Worm (Caenorhabditis elegans) whole organism, L1 larva: ENCODE data around the gene Y46G5A.18.

Source experiments
- C04F5.9 ChIP-seq: sonication (generic microtip); optimal IDR thresholded peaks from 2 replicates; lab custom pipeline; 2016; ENCODE audit warnings: missing genetic modification characterization, missing compliant biosample characterization
- C16A3.4 ChIP-seq: fragments of 150-350 bp; optimal IDR thresholded peaks from 2 replicates; lab custom pipeline; 2014; ENCODE audit warnings: missing biosample characterization, missing genetic modification characterization
- Y116A8C.19 ChIP-seq: sonication (generic microtip); optimal IDR thresholded peaks from 2 replicates; lab custom pipeline; 2016; ENCODE audit warnings: missing compliant biosample characterization, missing genetic modification characterization, borderline replicate concordance
- aly-2 ChIP-seq: fragments of 150-350 bp; optimal IDR thresholded peaks from 2 replicates; lab custom pipeline; 2014; ENCODE audit warnings: missing biosample characterization, missing genetic modification characterization
- ama-1 ChIP-seq: fragments of 150-350 bp; optimal IDR thresholded peaks from 2 replicates; lab custom pipeline; 2014
- blmp-1 ChIP-seq: fragments of 150-350 bp; optimal IDR thresholded peaks from 2 replicates; lab custom pipeline; 2014; ENCODE audit warnings: missing biosample characterization, missing genetic modification characterization
- ceh-63 ChIP-seq: fragments of 200-800 bp; sonication (Bioruptor generic); optimal IDR thresholded peaks from 2 replicates; lab custom pipeline; 2018; ENCODE audit warnings: mild to moderate bottlenecking, missing genetic modification characterization, missing compliant biosample characterization
- ceh-82 ChIP-seq, 3 experiments: fragments of 150-350 bp in 1 of 3; sonication (generic microtip) in 2 of 3; optimal IDR thresholded peaks; 2 replicates each; lab custom pipeline; 2014 to 2017; ENCODE audit warnings: missing biosample characterization in 3 of 3, missing genetic modification characterization in 3 of 3
- ceh-90 ChIP-seq: sonication (generic microtip); optimal IDR thresholded peaks from 2 replicates; lab custom pipeline; 2016; ENCODE audit warnings: missing genetic modification characterization, missing compliant biosample characterization
- dsc-1 ChIP-seq: sonication (generic microtip); optimal IDR thresholded peaks from 2 replicates; lab custom pipeline; 2016; ENCODE audit warnings: mild to moderate bottlenecking, missing genetic modification characterization, missing compliant biosample characterization
- efl-3 ChIP-seq: fragments of 200-800 bp; sonication (Bioruptor generic); optimal IDR thresholded peaks from 2 replicates; lab custom pipeline; 2018; ENCODE audit warnings: mild to moderate bottlenecking, missing genetic modification characterization, missing compliant biosample characterization
- egl-27 ChIP-seq, 2 experiments: fragments of 150-350 bp in 1 of 2; sonication (generic microtip); optimal IDR thresholded peaks; 3 replicates each; lab custom pipeline; 2017 to 2018; ENCODE audit warnings: missing biosample characterization in 2 of 2, missing genetic modification characterization in 2 of 2, missing genetic modification reagents in 2 of 2
- elt-2 ChIP-seq: sonication (generic microtip); optimal IDR thresholded peaks from 2 replicates; lab custom pipeline; 2016; ENCODE audit warnings: missing genetic modification characterization, mild to moderate bottlenecking, inconsistent platforms, missing compliant biosample characterization, missing genetic modification reagents
- elt-3 ChIP-seq, 6 experiments: fragments of 150-350 bp in 1 of 6; sonication (generic microtip); optimal IDR thresholded peaks; 2 replicates each; lab custom pipeline; 2017 to 2018; ENCODE audit warnings: missing biosample characterization in 6 of 6, missing genetic modification characterization in 6 of 6, inconsistent platforms in 1 of 6
- ets-5 ChIP-seq: fragments of 200-800 bp; sonication (Bioruptor generic); IDR thresholded peaks from 2 replicates; pipeline ENCODE4 v1.3.6; 2022; ENCODE audit warnings: missing genetic modification characterization, missing compliant biosample characterization
- fkh-10 ChIP-seq: sonication (generic microtip); optimal IDR thresholded peaks from 2 replicates; lab custom pipeline; 2017; ENCODE audit warnings: missing biosample characterization, missing genetic modification reagents, missing genetic modification characterization
- fkh-8 ChIP-seq: sonication (generic microtip); optimal IDR thresholded peaks from 2 replicates; lab custom pipeline; 2016; ENCODE audit warnings: mild to moderate bottlenecking, missing genetic modification characterization, missing compliant biosample characterization
- isw-1 ChIP-seq: fragments of 200-800 bp; sonication (Bioruptor generic); IDR thresholded peaks from 2 replicates; pipeline ENCODE4 v1.3.6; 2022; ENCODE audit warnings: missing genetic modification characterization, missing compliant biosample characterization
- jun-1 ChIP-seq: fragments of 150-350 bp; optimal IDR thresholded peaks from 2 replicates; lab custom pipeline; 2014; ENCODE audit warnings: missing biosample characterization, missing genetic modification reagents, missing genetic modification characterization
- lin-13 ChIP-seq: fragments of 150-350 bp; optimal IDR thresholded peaks from 2 replicates; lab custom pipeline; 2014; ENCODE audit warnings: missing biosample characterization, missing genetic modification reagents, missing genetic modification characterization
- mef-2 ChIP-seq: fragments of 150-350 bp; optimal IDR thresholded peaks from 2 replicates; lab custom pipeline; 2014; ENCODE audit warnings: missing biosample characterization, missing genetic modification characterization
- nhr-20 ChIP-seq: sonication (generic microtip); optimal IDR thresholded peaks from 2 replicates; lab custom pipeline; 2016; ENCODE audit warnings: mild to moderate bottlenecking, missing genetic modification characterization, missing compliant biosample characterization
- nhr-28 ChIP-seq: fragments of 150-350 bp; optimal IDR thresholded peaks from 2 replicates; lab custom pipeline; 2014; ENCODE audit warnings: missing biosample characterization, missing genetic modification characterization
- nhr-71 ChIP-seq: sonication (generic microtip); optimal IDR thresholded peaks from 2 replicates; lab custom pipeline; 2016; ENCODE audit warnings: mild to moderate bottlenecking, missing genetic modification characterization, moderate library complexity, missing compliant biosample characterization
- nhr-77 ChIP-seq: fragments of 150-350 bp; optimal IDR thresholded peaks from 2 replicates; lab custom pipeline; 2014; ENCODE audit warnings: missing biosample characterization, missing genetic modification characterization
- nhr-84 ChIP-seq: sonication (generic microtip); optimal IDR thresholded peaks from 2 replicates; lab custom pipeline; 2017; ENCODE audit warnings: missing biosample characterization, missing genetic modification characterization
- nhr-85 ChIP-seq: sonication (generic microtip); peaks from one replicate; lab custom pipeline; 2016; ENCODE audit warnings: missing genetic modification characterization, inconsistent platforms, missing compliant biosample characterization
- nhr-90 ChIP-seq: sonication (generic microtip); optimal IDR thresholded peaks from 2 replicates; lab custom pipeline; 2016; ENCODE audit warnings: mild to moderate bottlenecking, missing genetic modification characterization, missing compliant biosample characterization; ENCODE audit not compliant: poor library complexity
- pag-3 ChIP-seq: sonication (generic microtip); optimal IDR thresholded peaks from 2 replicates; lab custom pipeline; 2017; ENCODE audit warnings: missing genetic modification characterization, mild to moderate bottlenecking, missing compliant biosample characterization, antibody characterized with exemption, borderline replicate concordance; ENCODE audit not compliant: insufficient read depth
- pax-3 ChIP-seq: fragments of 200-800 bp; sonication (Bioruptor generic); optimal IDR thresholded peaks from 2 replicates; lab custom pipeline; 2018; ENCODE audit warnings: mild to moderate bottlenecking, missing genetic modification characterization, moderate library complexity, missing compliant biosample characterization
- swsn-7 ChIP-seq: sonication (generic microtip); optimal IDR thresholded peaks from 2 replicates; lab custom pipeline; 2016; ENCODE audit warnings: missing genetic modification characterization, missing compliant biosample characterization
- unc-30 ChIP-seq: sonication (generic microtip); optimal IDR thresholded peaks from 2 replicates; lab custom pipeline; 2017; ENCODE audit warnings: missing biosample characterization, missing genetic modification characterization
- xbp-1 ChIP-seq: sonication (generic microtip); optimal IDR thresholded peaks from 2 replicates; lab custom pipeline; 2016; ENCODE audit warnings: missing genetic modification characterization, missing compliant biosample characterization

Y46G5A.18 gene

DNA sequence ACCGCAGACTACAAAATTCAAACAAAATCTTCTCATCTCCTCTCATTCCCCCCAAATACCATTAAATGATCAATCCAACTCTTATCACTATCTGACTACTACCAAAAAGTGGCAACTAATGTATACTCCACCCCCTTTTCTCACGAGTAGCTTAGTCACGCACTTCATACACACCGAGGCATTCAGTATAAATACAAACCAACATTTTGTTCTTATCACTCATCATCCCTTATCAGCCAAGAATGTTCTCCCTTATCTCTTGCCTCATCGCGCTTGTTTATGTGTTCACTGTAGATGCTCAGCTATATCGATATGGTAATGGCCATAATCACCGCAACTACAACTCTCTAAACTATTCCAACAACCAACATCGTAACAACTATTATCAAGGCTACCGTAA lies 18.4 kb upstream of the Y46G5A.18 start, which contains the start of gene Y46G5A.36:
Gene Y46G5A.36 (plus strand): TSS at position 243 of the 400 bp plus-strand sequence.
- no peak for TF ChIP-seq ceh-63 (GFP tag; lab: Kevin White, UChicago)
- no peak for TF ChIP-seq isw-1 (GFP tag; lab: Robert Waterston, UW)
- TF ChIP-seq ama-1 (lab: Kevin White, UChicago): no peak
- TF ChIP-seq elt-3 (tag; optimal IDR thresholded peaks at IDR 0.05; lab: Kevin White, UChicago): peak in 1 of 6 experiments; percentile 15
- TF ChIP-seq jun-1 (tag; lab: Kevin White, UChicago): no peak
- TF ChIP-seq elt-2: peak; percentile 71

DNA sequence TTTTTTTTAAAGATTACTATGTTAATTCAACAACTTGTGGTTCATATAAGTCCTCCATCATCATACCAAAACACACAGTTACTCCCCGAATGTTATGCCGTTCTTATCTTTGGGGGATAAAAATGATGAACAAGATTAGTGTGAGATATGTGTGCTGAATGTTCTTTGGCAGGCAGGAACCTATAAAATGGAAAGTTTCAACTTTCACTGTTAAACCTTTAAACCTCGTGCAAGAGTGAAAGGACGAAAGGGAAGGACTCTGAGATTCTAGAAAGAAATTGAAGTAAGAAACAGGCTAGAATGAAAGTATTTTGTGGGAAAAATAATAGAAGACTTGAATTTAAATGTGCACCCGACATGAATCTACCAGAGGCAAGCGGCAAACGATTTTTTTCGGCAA lies 14.9 kb upstream of the Y46G5A.18 start:
- TF ChIP-seq mef-2: no peak
- peak; percentile 68 for TF ChIP-seq blmp-1 (tag; lab: Kevin White, UChicago)
- TF ChIP-seq, all 84 proteins: peak for 1

DNA sequence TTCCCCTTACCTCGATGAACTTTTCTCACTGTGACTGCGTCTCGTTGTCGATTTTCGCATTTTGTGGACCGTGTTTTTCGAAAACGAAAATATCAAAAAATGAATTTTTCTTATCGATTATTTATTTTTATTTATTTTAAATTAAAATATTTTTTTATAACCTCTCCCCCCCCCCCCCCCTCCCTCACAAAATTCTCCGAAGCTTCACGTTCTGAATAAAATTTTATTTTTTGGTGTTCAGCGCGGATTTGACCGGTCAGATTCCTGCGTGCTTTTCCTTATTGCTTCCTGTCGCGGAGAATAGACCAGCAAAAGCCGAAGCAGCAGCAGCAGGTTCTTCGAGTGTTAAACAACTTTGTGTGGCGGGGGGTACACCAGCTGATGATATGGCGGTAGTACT lies 13.4 kb upstream of the Y46G5A.18 start, which contains the start of gene Y46G5A.22:
Gene Y46G5A.22 (minus strand): TSS at position 101 of the 400 bp plus-strand sequence.
- no peak for TF ChIP-seq nhr-84 (tag; lab: Kevin White, UChicago)
- no peak for TF ChIP-seq ceh-82 (tag; optimal IDR thresholded peaks at IDR 0.05; lab: Kevin White, UChicago)
- no peak for TF ChIP-seq pag-3
- TF ChIP-seq egl-27 (tag; optimal IDR thresholded peaks at IDR 0.05; lab: Kevin White, UChicago): no peak
- TF ChIP-seq nhr-85 (tag; lab: Kevin White, UChicago): no peak
- TF ChIP-seq efl-3: no peak
- no peak for TF ChIP-seq C04F5.9 (tag; lab: Kevin White, UChicago)
- no peak for TF ChIP-seq nhr-20 (tag; lab: Kevin White, UChicago)
- TF ChIP-seq swsn-7 (tag; lab: Kevin White, UChicago): no peak
- no peak for TF ChIP-seq nhr-28 (tag; lab: Kevin White, UChicago)
- TF ChIP-seq C16A3.4 (tag; lab: Kevin White, UChicago): no peak
- no peak for TF ChIP-seq nhr-90 (tag; lab: Kevin White, UChicago)
- no peak for TF ChIP-seq fkh-8
- TF ChIP-seq lin-13: no peak
- TF ChIP-seq nhr-71 (tag; lab: Kevin White, UChicago): no peak
- TF ChIP-seq unc-30: no peak
- TF ChIP-seq, all 84 proteins: peak for 0

DNA sequence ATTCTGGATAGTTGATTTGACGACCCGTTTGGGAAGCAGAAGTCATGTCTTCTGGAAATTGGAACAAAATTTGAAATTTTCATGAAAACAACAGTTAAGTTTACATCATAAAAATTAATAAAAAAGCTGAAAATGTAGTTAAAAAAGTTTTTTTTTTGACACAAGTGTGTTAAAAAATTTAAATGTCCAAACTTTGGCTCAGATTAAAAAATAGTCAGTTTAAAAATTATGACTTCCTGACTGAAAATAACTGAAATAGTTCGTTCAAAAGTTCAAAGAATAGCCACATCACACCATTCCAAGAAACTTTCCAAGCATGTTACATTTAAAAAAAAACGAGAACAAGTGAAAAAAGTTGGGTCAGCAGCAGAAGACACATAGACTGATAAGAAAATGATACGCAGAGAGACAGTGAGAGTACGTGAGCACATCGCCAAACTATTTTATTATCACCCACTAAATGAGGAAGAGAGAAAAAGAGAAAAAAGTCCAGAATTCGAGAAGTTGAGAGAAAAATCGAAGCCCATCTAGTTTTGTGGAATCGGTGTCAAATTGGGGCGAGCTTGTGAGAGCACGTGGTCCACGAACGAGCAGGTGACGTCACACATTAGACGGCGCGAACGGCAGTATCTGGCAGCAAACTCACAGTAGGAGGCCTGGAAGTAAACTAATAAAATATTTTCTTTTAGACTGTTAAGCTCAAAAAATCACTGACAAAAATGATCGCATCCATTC lies 11.5 kb upstream of the Y46G5A.18 start, which contains the start of gene acl-7:
Gene acl-7 (minus strand): TSS at position 51 of the 735 bp plus-strand sequence.
- TF ChIP-seq unc-30: no peak
- peak; percentile 42 for TF ChIP-seq elt-2
- TF ChIP-seq, all 84 proteins: peak for 1

DNA sequence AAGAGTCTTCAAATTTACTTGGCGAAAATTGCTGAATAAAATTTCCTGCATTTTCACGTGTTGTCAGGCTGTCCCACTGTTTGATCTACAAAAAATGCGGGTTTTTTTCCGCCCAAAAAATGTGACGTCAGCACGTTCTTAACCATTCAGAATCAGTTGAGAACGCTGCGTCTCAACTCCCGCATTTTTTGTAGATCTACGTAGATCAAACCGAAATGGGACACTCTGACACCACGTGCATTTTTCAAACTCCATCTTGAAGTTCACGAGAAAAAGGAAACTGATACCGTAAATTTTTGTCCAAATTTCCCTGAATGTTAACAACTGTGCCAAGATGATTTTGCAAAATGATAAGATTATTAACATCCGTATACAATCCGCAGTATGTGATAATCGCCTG lies 8.2 kb upstream of the Y46G5A.18 start:
- TF ChIP-seq fkh-10: no peak
- no peak for TF ChIP-seq pax-3 (tag; lab: Kevin White, UChicago)
- no peak for TF ChIP-seq ceh-90
- no peak for TF ChIP-seq nhr-85 (tag; lab: Kevin White, UChicago)
- TF ChIP-seq dsc-1 (tag; lab: Kevin White, UChicago): no peak
- TF ChIP-seq nhr-84 (tag; lab: Kevin White, UChicago): no peak
- no peak for TF ChIP-seq unc-30
- TF ChIP-seq aly-2: no peak
- no peak for TF ChIP-seq nhr-20 (tag; lab: Kevin White, UChicago)
- TF ChIP-seq ets-5 (GFP tag; lab: Robert Waterston, UW): no peak
- TF ChIP-seq nhr-77 (tag; lab: Kevin White, UChicago): no peak
- TF ChIP-seq Y116A8C.19: no peak
- TF ChIP-seq xbp-1 (tag; lab: Kevin White, UChicago): no peak
